Worm (Caenorhabditis elegans): ENCODE measurements around the gene frpr-10.

frpr-10 gene

DNA sequence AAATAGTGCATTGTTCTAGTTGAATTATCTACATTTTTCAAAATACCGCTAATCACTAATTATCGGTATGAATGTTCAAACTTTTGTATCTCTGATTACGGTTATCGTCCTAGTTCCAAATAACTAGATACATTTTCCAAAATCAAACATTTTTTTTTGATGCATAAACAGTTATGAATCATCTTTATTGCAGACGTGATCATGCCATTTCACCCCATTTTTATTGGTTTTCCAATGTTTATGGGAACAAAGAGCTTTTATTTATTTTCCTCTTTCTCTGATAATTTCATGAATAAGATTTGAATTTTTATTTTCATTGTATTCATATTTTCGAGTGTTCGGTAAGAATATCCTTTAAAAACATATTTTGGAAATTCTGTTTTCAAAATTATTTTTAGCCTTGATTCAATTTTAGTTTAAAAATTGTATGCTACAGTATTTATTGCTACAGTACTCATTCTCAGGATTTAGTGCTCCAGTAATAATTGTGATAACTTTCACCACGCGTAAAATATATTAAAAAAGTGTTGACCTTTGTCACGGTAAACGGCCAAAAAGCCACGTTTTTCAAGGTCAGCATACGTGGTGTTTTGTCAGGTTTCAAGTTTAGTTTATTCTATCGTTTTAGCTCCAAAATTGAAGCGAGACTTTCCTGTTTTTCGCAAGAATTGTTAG lies 824 bp upstream of the frpr-10 start, which contains the start of gene csr-1 (continued):
- no peak for TF ChIP-seq fkh-10 (GFP tag; optimal IDR thresholded peaks at IDR 0.05)
- TF ChIP-seq daf-19 (GFP tag; conservative IDR thresholded peaks at IDR 0.05): no peak
- TF ChIP-seq lin-15B (tag; optimal IDR thresholded peaks at IDR 0.05): no peak

DNA sequence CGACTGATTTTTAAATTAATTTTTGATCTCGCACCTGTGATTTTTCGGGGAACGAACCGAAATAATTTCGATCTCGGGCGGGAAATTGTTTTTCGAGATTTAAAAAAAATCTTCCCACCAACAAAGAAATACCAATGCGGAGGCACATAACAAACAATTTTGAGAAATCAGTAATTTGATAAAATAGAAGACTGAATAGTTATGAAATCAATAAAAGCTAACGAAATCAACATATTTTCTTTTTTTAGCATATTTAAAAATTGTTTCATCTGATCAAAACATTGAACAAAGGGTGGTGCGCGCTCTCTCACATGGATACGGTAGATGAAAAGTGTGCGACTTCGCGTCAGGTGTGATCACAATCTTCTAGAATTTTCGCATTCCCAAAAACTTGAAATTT lies 488 bp downstream of the frpr-10 start:
- TF ChIP-seq ceh-44 (GFP tag; IDR thresholded peaks at IDR 0.05) (no peak), hlh-11 (tag; optimal IDR thresholded peaks at IDR 0.05) (no peak), hmg-1.1 (GFP tag; IDR thresholded peaks at IDR 0.05) (no peak), saeg-2 (GFP tag; IDR thresholded peaks at IDR 0.05) (no peak), lin-29 (GFP tag; IDR thresholded peaks at IDR 0.05) (no peak), rbr-2 (tag; optimal IDR thresholded peaks at IDR 0.05) (no peak), nhr-41 (GFP tag; IDR thresholded peaks at IDR 0.05) (no peak), ZK337.2 (GFP tag; IDR thresholded peaks at IDR 0.05) (no peak), nhr-25 (tag; optimal IDR thresholded peaks at IDR 0.05; ENCODE audit: borderline replicate concordance, insufficient read depth) (no peak), lsy-2 (tag; optimal IDR thresholded peaks at IDR 0.05) (peak in 1 of 2 experiments; percentile 26), php-3 (GFP tag; IDR thresholded peaks at IDR 0.05) (no peak), skn-1 (tag; optimal IDR thresholded peaks at IDR 0.05) (no peak), arid-1 (GFP tag; conservative IDR thresholded peaks at IDR 0.05) (no peak), tra-1 (GFP tag; IDR thresholded peaks at IDR 0.05) (no peak), mxl-3 (GFP tag; optimal IDR thresholded peaks at IDR 0.05) (no peak), dpl-1 (GFP tag; optimal IDR thresholded peaks at IDR 0.05) (no peak), nhr-6 (tag; optimal IDR thresholded peaks at IDR 0.05) (no peak), nhr-102 (tag; optimal IDR thresholded peaks at IDR 0.05) (no peak), T26A8.4 (GFP tag; IDR thresholded peaks at IDR 0.05) (no peak), mdl-1 (tag; optimal IDR thresholded peaks at IDR 0.05) (no peak), set-16 (GFP tag; IDR thresholded peaks at IDR 0.05) (no peak), unc-130 (GFP tag; optimal IDR thresholded peaks at IDR 0.05) (peak; percentile 75), zip-2 (tag; optimal IDR thresholded peaks at IDR 0.05) (no peak), lin-38 (GFP tag; IDR thresholded peaks at IDR 0.05) (peak; percentile 30; the same call in 1 of the 2 replicates), nhr-48 (tag; optimal IDR thresholded peaks at IDR 0.05) (no peak), mxl-2 (GFP tag; conservative IDR thresholded peaks at IDR 0.05) (no peak), Y48G9A.11 (GFP tag; IDR thresholded peaks at IDR 0.05) (peak; percentile 67), F37D6.2 (tag; optimal IDR thresholded peaks at IDR 0.05) (no peak), mep-1 (tag; optimal IDR thresholded peaks at IDR 0.05) (no peak), unc-62 (GFP tag; optimal IDR thresholded peaks at IDR 0.05 in 1 of 2) (no peak), unc-62 (tag; optimal IDR thresholded peaks at IDR 0.05) (no peak), F49E8.2 (tag; optimal IDR thresholded peaks at IDR 0.05; ENCODE audit: borderline replicate concordance) (peak; percentile 34), nhr-11 (tag; optimal IDR thresholded peaks at IDR 0.05) (no peak)

DNA sequence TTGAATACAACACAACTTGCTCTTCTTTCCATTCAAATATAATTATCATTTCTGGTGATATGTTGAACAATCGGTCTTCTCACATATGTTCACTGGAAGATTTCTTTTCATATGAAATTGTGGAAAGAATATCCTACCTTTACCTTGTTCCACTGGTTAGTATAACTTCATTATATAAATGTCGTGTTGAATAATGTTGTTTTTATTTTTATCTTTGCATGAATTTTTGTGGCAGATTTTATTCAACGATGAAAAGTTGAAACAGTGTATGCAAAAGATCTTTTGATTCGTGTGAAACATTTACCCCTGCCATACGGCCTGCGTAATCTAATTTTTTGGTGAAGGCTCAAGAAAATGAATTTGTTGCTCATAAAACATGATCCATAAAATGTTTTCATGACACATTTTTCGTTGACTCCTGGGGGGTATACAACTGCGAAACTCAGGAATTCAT lies 4.3 kb downstream of the frpr-10 start:
- TF ChIP-seq T20F7.1 (GFP tag; optimal IDR thresholded peaks at IDR 0.05) (no peak), lin-13 (GFP tag; optimal IDR thresholded peaks at IDR 0.05) (peak; percentile 27), madf-9 (GFP tag; conservative IDR thresholded peaks at IDR 0.05) (no peak), ztf-11 (tag; optimal IDR thresholded peaks at IDR 0.05) (no peak), aha-1 (tag) (no peak), hlh-11 (tag; optimal IDR thresholded peaks at IDR 0.05) (no peak), hif-1 (tag; optimal IDR thresholded peaks at IDR 0.05) (no peak), nhr-111 (GFP tag; optimal IDR thresholded peaks at IDR 0.05) (no peak), mxl-3 (GFP tag; optimal IDR thresholded peaks at IDR 0.05) (no peak), nhr-42 (GFP tag; IDR thresholded peaks at IDR 0.05) (no peak), pqm-1 (tag; optimal IDR thresholded peaks at IDR 0.05) (no peak), duxl-1 (tag; optimal IDR thresholded peaks at IDR 0.05; ENCODE audit: poor library complexity) (peak; percentile 60), zfp-3 (GFP tag; conservative IDR thresholded peaks at IDR 0.05) (no peak), pha-4 (GFP tag; IDR thresholded peaks at IDR 0.05) (peak; percentile 67; the same call in 1 of the 2 replicates), pha-4 (tag; optimal IDR thresholded peaks at IDR 0.05) (no peak), unc-130 (GFP tag; optimal IDR thresholded peaks at IDR 0.05) (peak; percentile 73), madf-5 (GFP tag; IDR thresholded peaks at IDR 0.05) (no peak)

Measured in whole organism, L4 larva.